Fruit fly (Drosophila melanogaster) whole organism, embryonic: ENCODE measurements around the gene CG15170.

Source experiments
- Bdp1 ChIP-seq: fragments of 200-800 bp; sonication (Bioruptor generic); optimal IDR thresholded peaks from 3 replicates; lab custom pipeline; 2016; ENCODE audit warnings: missing biosample characterization, missing genetic modification characterization
- CG10959 ChIP-seq: fragments of 200-800 bp; sonication (Bioruptor generic); IDR thresholded peaks from 2 replicates; pipeline ENCODE4 v1.3.6; 2022; ENCODE audit warnings: missing biosample characterization, missing genetic modification characterization
- CG11085 ChIP-seq: fragments of 200-800 bp; sonication (Bioruptor generic); IDR thresholded peaks from 2 replicates; pipeline ENCODE4 v1.3.6; 2022; ENCODE audit warnings: missing biosample characterization, missing genetic modification characterization
- CG11456 ChIP-seq: fragments of 200-800 bp; sonication (Bioruptor generic); IDR thresholded peaks from 3 replicates; pipeline ENCODE4 v1.3.6; 2022; ENCODE audit warnings: missing biosample characterization, missing genetic modification characterization
- CG12155 ChIP-seq: fragments of 200-800 bp; sonication (Bioruptor generic); optimal IDR thresholded peaks from 3 replicates; lab custom pipeline; 2016; ENCODE audit warnings: missing biosample characterization, missing genetic modification characterization
- CG15696 ChIP-seq: fragments of 200-800 bp; sonication (Bioruptor generic); optimal IDR thresholded peaks from 2 replicates; lab custom pipeline; 2019; ENCODE audit warnings: missing biosample characterization, mild to moderate bottlenecking, missing genetic modification characterization, moderate library complexity
- CG1602 ChIP-seq: fragments of 200-800 bp; sonication (Bioruptor generic); optimal IDR thresholded peaks from 3 replicates; lab custom pipeline; 2016; ENCODE audit warnings: missing biosample characterization, missing genetic modification characterization
- CG17385 ChIP-seq: fragments of 200-800 bp; sonication (Bioruptor generic); optimal IDR thresholded peaks from 3 replicates; lab custom pipeline; 2018; ENCODE audit warnings: missing biosample characterization, mild to moderate bottlenecking, missing genetic modification characterization
- CG17568 ChIP-seq: fragments of 200-800 bp; sonication (Bioruptor generic); optimal IDR thresholded peaks from 2 replicates; lab custom pipeline; 2018; ENCODE audit warnings: missing biosample characterization, mild to moderate bottlenecking, missing genetic modification characterization, moderate library complexity
- CG17802 ChIP-seq: fragments of 200-800 bp; sonication (Bioruptor generic); optimal IDR thresholded peaks from 2 replicates; lab custom pipeline; 2018; ENCODE audit warnings: missing biosample characterization, mild to moderate bottlenecking, missing genetic modification characterization, moderate library complexity
- CG17912 ChIP-seq: fragments of 200-800 bp; sonication (Bioruptor generic); optimal IDR thresholded peaks from 2 replicates; lab custom pipeline; 2018; ENCODE audit warnings: missing biosample characterization, mild to moderate bottlenecking, missing genetic modification characterization
- CG1792 ChIP-seq: fragments of 200-800 bp; sonication (Bioruptor generic); optimal IDR thresholded peaks from 2 replicates; lab custom pipeline; 2016; ENCODE audit warnings: missing biosample characterization, missing genetic modification characterization
- CG2712 ChIP-seq: fragments of 200-800 bp; optimal IDR thresholded peaks from 3 replicates; lab custom pipeline; 2019; ENCODE audit warnings: missing biosample characterization, mild to moderate bottlenecking, missing genetic modification characterization, moderate library complexity
- CG31365 ChIP-seq: fragments of 200-800 bp; sonication (Bioruptor generic); optimal IDR thresholded peaks from 2 replicates; lab custom pipeline; 2018; ENCODE audit warnings: missing biosample characterization, mild to moderate bottlenecking, missing genetic modification characterization
- CG32767 ChIP-seq: fragments of 200-800 bp; sonication (Bioruptor generic); IDR thresholded peaks from 2 replicates; pipeline ENCODE4 v1.3.6; 2022; ENCODE audit warnings: missing biosample characterization, missing genetic modification characterization
- CG5245 ChIP-seq: fragments of 200-800 bp; sonication (Bioruptor generic); optimal IDR thresholded peaks from 3 replicates; lab custom pipeline; 2016; ENCODE audit warnings: missing biosample characterization, missing genetic modification characterization
- CG6791 ChIP-seq: fragments of 200-800 bp; sonication (Bioruptor generic); IDR thresholded peaks from 3 replicates; pipeline ENCODE4 v1.3.6; 2022; ENCODE audit warnings: missing biosample characterization, missing genetic modification characterization; ENCODE audit not compliant: partially characterized antibody
- CG6813 ChIP-seq: fragments of 200-800 bp; sonication (Bioruptor generic); optimal IDR thresholded peaks from 2 replicates; lab custom pipeline; 2017; ENCODE audit warnings: missing biosample characterization, missing genetic modification characterization, mild to moderate bottlenecking, moderate library complexity, missing genetic modification reagents
- CG7839 ChIP-seq: fragments of 200-800 bp; sonication (Bioruptor generic); optimal IDR thresholded peaks from 3 replicates; lab custom pipeline; 2018; ENCODE audit warnings: missing biosample characterization, mild to moderate bottlenecking, missing genetic modification characterization, moderate library complexity
- CG8388 ChIP-seq: fragments of 200-800 bp; sonication (Bioruptor generic); optimal IDR thresholded peaks from 2 replicates; lab custom pipeline; 2019; ENCODE audit warnings: missing biosample characterization, mild to moderate bottlenecking, missing genetic modification characterization, moderate library complexity
- CG8944 ChIP-seq: fragments of 200-800 bp; sonication (Bioruptor generic); optimal IDR thresholded peaks from 3 replicates; lab custom pipeline; 2016; ENCODE audit warnings: missing biosample characterization, missing genetic modification characterization
- CG9437 ChIP-seq: fragments of 200-800 bp; sonication (Bioruptor generic); optimal IDR thresholded peaks from 2 replicates; lab custom pipeline; 2018; ENCODE audit warnings: missing biosample characterization, mild to moderate bottlenecking, missing genetic modification characterization
- Camta ChIP-seq: fragments of 200-800 bp; sonication (Bioruptor generic); optimal IDR thresholded peaks from 2 replicates; lab custom pipeline; 2016; ENCODE audit warnings: missing biosample characterization, missing genetic modification characterization
- Dek ChIP-seq: fragments of 200-800 bp; sonication (Bioruptor generic); optimal IDR thresholded peaks from 3 replicates; lab custom pipeline; 2019; ENCODE audit warnings: missing biosample characterization, mild to moderate bottlenecking, missing genetic modification characterization, moderate library complexity
- Dfd ChIP-seq, 2 experiments: fragments of >200 bp; optimal IDR thresholded peaks; 2 replicates each; lab custom pipeline; 2017; ENCODE audit warnings: missing biosample characterization in 2 of 2, missing genetic modification characterization in 2 of 2
- Drgx ChIP-seq: fragments of 200-800 bp; sonication (Bioruptor generic); IDR thresholded peaks from 2 replicates; pipeline ENCODE4 v1.3.6; 2022; ENCODE audit warnings: missing biosample characterization, missing genetic modification characterization
- E2f2 ChIP-seq: fragments of 200-800 bp; sonication (Bioruptor generic); IDR thresholded peaks from 2 replicates; pipeline ENCODE4 v1.3.6; 2022; ENCODE audit warnings: missing biosample characterization, missing genetic modification characterization
- Ets97D ChIP-seq: fragments of 200-800 bp; sonication (Bioruptor generic); optimal IDR thresholded peaks from 3 replicates; lab custom pipeline; 2016; ENCODE audit warnings: missing biosample characterization, missing genetic modification characterization
- MBD-R2 ChIP-seq: fragments of 200-800 bp; sonication (Bioruptor generic); IDR thresholded peaks from 2 replicates; pipeline ENCODE4 v1.3.6; 2022; ENCODE audit warnings: missing biosample characterization, missing genetic modification characterization
- Med ChIP-seq: fragments of 200-800 bp; sonication (Bioruptor generic); peaks from one replicate; lab custom pipeline; 2016; ENCODE audit warnings: missing biosample characterization, missing genetic modification characterization, mild to moderate bottlenecking, inconsistent platforms, moderate library complexity
- Optix ChIP-seq: fragments of 200-800 bp; sonication (Bioruptor generic); IDR thresholded peaks from 3 replicates; pipeline ENCODE4 v1.3.6; 2022; ENCODE audit warnings: missing biosample characterization, missing genetic modification characterization
- Rfx ChIP-seq: fragments of 200-800 bp; sonication (Bioruptor generic); IDR thresholded peaks from 2 replicates; pipeline ENCODE4 v1.3.6; 2022; ENCODE audit warnings: missing biosample characterization, missing genetic modification characterization
- Scr ChIP-seq: fragments of 200-800 bp; sonication (Bioruptor generic); IDR thresholded peaks from 2 replicates; pipeline ENCODE4 v1.3.6; 2022; ENCODE audit warnings: missing biosample characterization, missing genetic modification characterization; ENCODE audit not compliant: partially characterized antibody
- Sox102F ChIP-seq: fragments of 200-800 bp; sonication (Bioruptor generic); optimal IDR thresholded peaks from 2 replicates; lab custom pipeline; 2018; ENCODE audit warnings: missing biosample characterization, mild to moderate bottlenecking, missing genetic modification characterization, moderate library complexity
- Spps ChIP-seq: fragments of 200-800 bp; sonication (Bioruptor generic); optimal IDR thresholded peaks from 2 replicates; lab custom pipeline; 2018; ENCODE audit warnings: missing biosample characterization, mild to moderate bottlenecking, missing genetic modification characterization
- Usf ChIP-seq: fragments of 200-800 bp; sonication (Bioruptor generic); optimal IDR thresholded peaks from 2 replicates; lab custom pipeline; 2017; ENCODE audit warnings: missing genotype, missing biosample characterization, missing genetic modification characterization
- ap ChIP-seq: fragments of 200-800 bp; sonication (Bioruptor generic); IDR thresholded peaks from 2 replicates; pipeline ENCODE4 v1.3.6; 2022; ENCODE audit warnings: missing biosample characterization, missing genetic modification characterization
- crp ChIP-seq, 2 experiments: fragments of 200-800 bp; sonication (Bioruptor generic); optimal IDR thresholded peaks; 2 replicates in 1 of 2; 3 replicates in 1 of 2; lab custom pipeline; 2017; ENCODE audit warnings: missing biosample characterization in 2 of 2, missing genetic modification characterization in 2 of 2, mild to moderate bottlenecking in 1 of 2, moderate library complexity in 1 of 2
- ftz-f1 ChIP-seq: fragments of 200-800 bp; sonication (Bioruptor generic); optimal IDR thresholded peaks from 2 replicates; lab custom pipeline; 2016; ENCODE audit warnings: missing biosample characterization, missing genetic modification characterization
- gsb-n ChIP-seq: fragments of 200-800 bp; sonication (Bioruptor generic); optimal IDR thresholded peaks from 3 replicates; lab custom pipeline; 2018; ENCODE audit warnings: missing biosample characterization, mild to moderate bottlenecking, missing genetic modification characterization
- insv ChIP-seq, 2 experiments: fragments of 200-800 bp; sonication (Bioruptor generic); optimal IDR thresholded peaks; 3 replicates each; lab custom pipeline; 2016 to 2018; ENCODE audit warnings: missing biosample characterization in 2 of 2, missing genetic modification characterization in 2 of 2
- luna ChIP-seq: fragments of 200-800 bp; sonication (Bioruptor generic); optimal IDR thresholded peaks from 2 replicates; lab custom pipeline; 2016; ENCODE audit warnings: missing biosample characterization, missing genetic modification characterization
- mirr ChIP-seq: fragments of 200-800 bp; sonication (Bioruptor generic); optimal IDR thresholded peaks from 3 replicates; lab custom pipeline; 2018; ENCODE audit warnings: missing biosample characterization, mild to moderate bottlenecking, missing genetic modification characterization
- prd ChIP-seq, 3 experiments: fragments of >200 bp in 2 of 3; fragments of 200-800 bp in 1 of 3; sonication (Bioruptor generic) in 1 of 3; optimal IDR thresholded peaks in 2 of 3; IDR thresholded peaks in 1 of 3; 2 replicates in 2 of 3; 3 replicates in 1 of 3; pipeline versions ENCODE4 v1.3.6 to Lab custom; 2017 to 2022; ENCODE audit warnings: missing biosample characterization in 1 of 3, missing genetic modification characterization in 1 of 3
- schlank ChIP-seq: fragments of 200-800 bp; sonication (Bioruptor generic); optimal IDR thresholded peaks from 2 replicates; lab custom pipeline; 2018; ENCODE audit warnings: missing biosample characterization, mild to moderate bottlenecking, missing genetic modification characterization
- scrt ChIP-seq: fragments of 200-800 bp; sonication (Bioruptor generic); optimal IDR thresholded peaks from 2 replicates; lab custom pipeline; 2018; ENCODE audit warnings: missing biosample characterization, mild to moderate bottlenecking, missing genetic modification characterization, moderate library complexity
- yki ChIP-seq: fragments of >200 bp; optimal IDR thresholded peaks from 3 replicates; lab custom pipeline; 2018
- zen ChIP-seq: fragments of 200-800 bp; sonication (Bioruptor generic); optimal IDR thresholded peaks from 3 replicates; lab custom pipeline; 2018; ENCODE audit warnings: missing biosample characterization, mild to moderate bottlenecking, missing genetic modification characterization, moderate library complexity
- zen2 ChIP-seq: fragments of 200-800 bp; sonication (Bioruptor generic); IDR thresholded peaks from 3 replicates; pipeline ENCODE4 v1.3.6; 2022; ENCODE audit warnings: missing biosample characterization, missing genetic modification characterization; ENCODE audit not compliant: partially characterized antibody

CG15170 gene

DNA sequence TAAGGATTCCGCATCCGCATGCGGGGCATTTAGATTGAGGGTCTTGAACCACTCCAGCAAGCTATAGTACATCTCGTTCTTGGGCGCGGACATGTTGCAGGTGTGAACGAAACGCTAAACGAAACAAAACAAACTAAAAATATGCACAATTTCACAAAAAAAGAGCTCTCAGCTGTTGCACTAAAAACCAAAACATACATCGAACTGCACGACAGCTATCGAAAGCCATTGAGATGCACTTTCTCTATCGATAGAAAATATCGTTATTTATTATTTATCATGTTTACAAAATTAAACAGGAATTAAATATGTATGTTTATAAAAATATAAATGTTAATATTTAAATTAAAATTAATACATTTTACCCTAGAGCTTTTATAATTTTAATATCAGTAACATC is 43.3 kb upstream of the CG15170 start, which contains the start of gene hook (continued):
- 0 out of 2 replicates have a peak, but pooled peaks have one; percentile 14 for TF ChIP-seq Rfx (GFP tag; lab: Robert Waterston, UW)
- peak in 1 of 2 experiments; percentile 76 for TF ChIP-seq crp (GFP tag; optimal IDR thresholded peaks at IDR 0.05; lab: Kevin White, UChicago)
- TF ChIP-seq CG2712 = peak; percentile 24
- TF ChIP-seq CG5245 (GFP tag; lab: Kevin White, UChicago) = no peak
- peak; percentile 84 for TF ChIP-seq CG6791 (GFP tag; lab: Robert Waterston, UW)
- peak; percentile 75 for TF ChIP-seq zen2
- TF ChIP-seq, all 482 proteins: peak for 50

DNA sequence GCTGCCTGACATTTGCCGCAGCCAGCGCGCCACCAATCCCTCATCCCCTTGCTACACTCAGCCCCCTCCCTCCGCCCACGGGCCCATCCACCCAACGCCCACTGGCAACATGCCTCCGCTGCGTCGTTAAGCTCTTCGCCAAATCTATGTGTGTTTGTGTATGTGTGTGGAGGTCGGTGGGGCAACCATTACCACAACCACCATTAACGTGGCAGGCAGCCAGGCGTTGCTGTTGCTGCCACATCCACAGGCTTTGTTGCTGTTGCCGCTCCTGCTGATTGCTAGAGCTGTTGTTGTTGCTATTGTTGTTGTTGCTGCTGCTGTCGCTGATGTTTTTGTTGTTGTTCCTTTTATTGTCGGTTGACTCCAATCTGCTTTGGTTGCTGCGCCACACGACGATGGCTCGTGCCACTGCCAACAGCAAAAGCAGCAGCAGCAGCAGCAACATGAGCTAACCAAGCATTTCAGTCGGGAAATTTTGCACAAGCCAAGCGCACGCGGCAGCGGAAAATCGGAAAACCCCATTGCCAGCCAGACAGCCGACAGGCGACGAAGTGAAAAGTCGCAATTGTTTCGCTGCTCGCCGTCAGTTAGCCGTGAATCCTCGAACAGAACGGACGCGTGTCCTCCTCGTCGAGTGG is 37.3 kb upstream of the CG15170 start, which contains the start of gene Sidpn:
Gene Sidpn, plus strand, starts transcription at position 465 of the 641 bp plus-strand sequence.
- TF ChIP-seq Optix (GFP tag; lab: Robert Waterston, UW) (no peak), CG17912 (GFP tag; lab: Kevin White, UChicago) (no peak), CG8388 (GFP tag; lab: Kevin White, UChicago) (no peak), Dfd (GFP tag; optimal IDR thresholded peaks at IDR 0.05; lab: Kevin White, UChicago) (no peak), ftz-f1 (GFP tag; lab: Kevin White, UChicago) (no peak), CG12155 (GFP tag; lab: Kevin White, UChicago) (no peak), CG6813 (no peak), MBD-R2 (GFP tag; lab: Robert Waterston, UW) (no peak), luna (GFP tag; lab: Kevin White, UChicago) (no peak), CG17802 (tag; lab: Kevin White, UChicago) (no peak), prd (optimal IDR thresholded peaks at IDR 0.05; lab: Kevin White, UChicago) (no peak), prd (GFP tag; IDR thresholded peaks at IDR 0.05; lab: Robert Waterston, UW) (no peak), E2f2 (GFP tag; lab: Robert Waterston, UW) (no peak), CG1792 (no peak), CG11456 (GFP tag; lab: Robert Waterston, UW) (no peak), Sox102F (GFP tag; lab: Kevin White, UChicago) (no peak), zen (tag; lab: Kevin White, UChicago) (no peak), CG8944 (GFP tag; lab: Kevin White, UChicago) (no peak), CG31365 (tag; lab: Kevin White, UChicago) (no peak), CG10959 (GFP tag; lab: Robert Waterston, UW) (no peak), Ets97D (GFP tag; lab: Kevin White, UChicago) (no peak), schlank (no peak), Spps (tag; lab: Kevin White, UChicago) (no peak), mirr (GFP tag; lab: Kevin White, UChicago) (peak; percentile 47), CG1602 (GFP tag; lab: Kevin White, UChicago) (no peak), Dek (no peak), Med (GFP tag; lab: Kevin White, UChicago) (peak; percentile 78), scrt (GFP tag; lab: Kevin White, UChicago) (peak; percentile 40), ap (GFP tag; lab: Robert Waterston, UW) (no peak), gsb-n (tag; lab: Kevin White, UChicago) (no peak), CG17568 (no peak), CG32767 (no peak), CG15696 (no peak), insv (GFP tag; optimal IDR thresholded peaks at IDR 0.05; lab: Kevin White, UChicago) (no peak), yki (lab: Kevin White, UChicago) (no peak), Usf (no peak), CG17385 (GFP tag; lab: Kevin White, UChicago) (no peak), CG11085 (GFP tag; lab: Robert Waterston, UW) (no peak), CG9437 (GFP tag; lab: Kevin White, UChicago) (no peak), Camta (GFP tag; lab: Kevin White, UChicago) (no peak), Drgx (no peak), Bdp1 (no peak), Scr (GFP tag; lab: Robert Waterston, UW) (no peak), CG7839 (tag; lab: Kevin White, UChicago) (no peak)
